Worm (Caenorhabditis elegans): ENCODE measurements around the gene msp-53.

msp-53 gene

DNA sequence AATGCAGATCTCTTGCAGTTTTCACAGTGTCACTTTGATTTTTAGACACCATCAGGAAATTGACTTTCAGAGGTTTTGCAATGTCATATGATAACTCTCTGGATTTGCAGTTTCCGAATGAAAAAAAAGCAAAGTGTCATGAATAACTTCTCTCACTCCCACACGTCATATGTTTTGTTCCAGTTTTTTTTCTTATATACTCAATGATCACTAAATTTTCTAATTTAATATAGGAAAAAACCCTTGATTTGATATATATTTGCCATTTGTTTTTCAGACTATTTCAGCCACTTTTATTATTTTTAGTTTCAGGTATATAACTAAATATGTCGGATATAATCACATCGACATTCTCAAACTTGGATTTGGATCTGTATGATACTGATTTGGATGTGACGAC is 27.4 kb downstream of the msp-53 start, which contains the start of gene C09B9.1:
Gene C09B9.1 (plus strand): TSS at position 301 of the 400 bp plus-strand sequence.
- TF ChIP-seq sem-4 (tag; optimal IDR thresholded peaks at IDR 0.05): no peak
- no peak for TF ChIP-seq ztf-4 (tag; optimal IDR thresholded peaks at IDR 0.05)
- no peak for TF ChIP-seq snpc-4 (tag; optimal IDR thresholded peaks at IDR 0.05)
- TF ChIP-seq nhr-129 (tag; optimal IDR thresholded peaks at IDR 0.05): no peak
- TF ChIP-seq peb-1 (tag; optimal IDR thresholded peaks at IDR 0.05): no peak
- TF ChIP-seq elt-3 (tag; optimal IDR thresholded peaks at IDR 0.05): no peak
- TF ChIP-seq nhr-77 (tag; optimal IDR thresholded peaks at IDR 0.05): no peak
- TF ChIP-seq egl-27 (tag; optimal IDR thresholded peaks at IDR 0.05): no peak
- TF ChIP-seq ceh-16 (tag; optimal IDR thresholded peaks at IDR 0.05): no peak
- no peak for TF ChIP-seq ZK546.5 (tag; optimal IDR thresholded peaks at IDR 0.05)

DNA sequence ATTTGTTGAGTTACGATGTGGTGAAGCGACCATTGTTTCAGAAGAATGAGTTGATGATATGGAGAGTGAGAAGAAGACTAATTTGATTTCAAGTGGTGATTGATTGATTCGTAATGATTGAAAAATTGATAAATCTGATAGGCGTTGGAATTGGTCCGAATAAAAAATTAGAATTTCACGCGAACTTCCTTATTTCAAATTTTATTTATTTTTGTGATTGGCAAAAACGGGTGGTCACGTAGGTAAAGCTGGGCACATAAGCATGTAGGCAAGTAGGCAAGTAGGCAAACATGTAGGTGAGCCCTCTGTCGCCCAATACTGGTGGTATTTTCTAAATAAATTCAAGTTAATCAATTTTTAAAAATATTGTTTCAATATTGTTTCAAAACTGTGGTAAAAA is 31.6 kb downstream of the msp-53 start, which contains the start of gene C09B9.4:
Gene C09B9.4 (minus strand): TSS at position 101 of the 400 bp plus-strand sequence.
- no peak for TF ChIP-seq snpc-4 (tag; optimal IDR thresholded peaks at IDR 0.05)
- no peak for TF ChIP-seq lsy-2 (tag; optimal IDR thresholded peaks at IDR 0.05)
- no peak for TF ChIP-seq F13H6.1 (tag; optimal IDR thresholded peaks at IDR 0.05)
- TF ChIP-seq unc-55 (GFP tag; optimal IDR thresholded peaks at IDR 0.05): no peak
- no peak for TF ChIP-seq gmeb-1 (tag; optimal IDR thresholded peaks at IDR 0.05)
- no peak for TF ChIP-seq sma-9 (GFP tag; optimal IDR thresholded peaks at IDR 0.05)
- no peak for TF ChIP-seq sma-9 (tag; optimal IDR thresholded peaks at IDR 0.05)
- no peak for TF ChIP-seq nhr-23 (tag; optimal IDR thresholded peaks at IDR 0.05)
- TF ChIP-seq egl-27 (tag; optimal IDR thresholded peaks at IDR 0.05): no peak
- TF ChIP-seq peb-1 (tag; optimal IDR thresholded peaks at IDR 0.05): no peak
- TF ChIP-seq elt-3 (tag; optimal IDR thresholded peaks at IDR 0.05): no peak
- no peak for TF ChIP-seq nhr-237 (tag; optimal IDR thresholded peaks at IDR 0.05)
- TF ChIP-seq zag-1 (tag; optimal IDR thresholded peaks at IDR 0.05): no peak
- TF ChIP-seq ZK546.5 (tag; optimal IDR thresholded peaks at IDR 0.05): no peak
- TF ChIP-seq unc-62 (GFP tag; optimal IDR thresholded peaks at IDR 0.05): no peak

DNA sequence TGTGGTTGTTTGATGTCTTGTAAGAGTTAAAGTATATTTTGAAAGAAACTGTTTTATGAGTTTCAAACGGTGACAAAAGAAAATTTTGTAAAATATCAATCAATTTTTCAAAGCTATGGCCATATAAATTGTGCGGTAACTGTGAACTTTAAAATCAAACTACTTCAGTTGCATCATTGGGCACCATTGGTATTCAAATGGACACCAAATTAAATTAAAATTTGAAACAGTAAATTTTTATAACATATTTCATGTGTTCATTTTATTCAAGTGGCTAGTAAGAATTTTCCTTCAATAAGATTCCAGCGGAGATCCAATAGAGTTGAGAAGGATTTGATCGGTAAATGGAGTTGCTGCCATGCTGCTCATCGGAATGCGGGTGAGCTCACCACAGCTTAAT is 33.5 kb downstream of the msp-53 start:
- TF ChIP-seq lin-11 (tag; optimal IDR thresholded peaks at IDR 0.05) (no peak), sem-4 (tag; optimal IDR thresholded peaks at IDR 0.05) (no peak), ama-1 (optimal IDR thresholded peaks at IDR 0.05) (no peak), blmp-1 (tag; optimal IDR thresholded peaks at IDR 0.05; ENCODE audit: insufficient read depth) (no peak), nhr-21 (tag; optimal IDR thresholded peaks at IDR 0.05) (no peak), zag-1 (tag; optimal IDR thresholded peaks at IDR 0.05) (no peak), nhr-129 (tag; optimal IDR thresholded peaks at IDR 0.05) (no peak), ztf-11 (tag; optimal IDR thresholded peaks at IDR 0.05) (no peak), nhr-6 (tag; optimal IDR thresholded peaks at IDR 0.05) (no peak), nhr-237 (tag; optimal IDR thresholded peaks at IDR 0.05) (no peak)

DNA sequence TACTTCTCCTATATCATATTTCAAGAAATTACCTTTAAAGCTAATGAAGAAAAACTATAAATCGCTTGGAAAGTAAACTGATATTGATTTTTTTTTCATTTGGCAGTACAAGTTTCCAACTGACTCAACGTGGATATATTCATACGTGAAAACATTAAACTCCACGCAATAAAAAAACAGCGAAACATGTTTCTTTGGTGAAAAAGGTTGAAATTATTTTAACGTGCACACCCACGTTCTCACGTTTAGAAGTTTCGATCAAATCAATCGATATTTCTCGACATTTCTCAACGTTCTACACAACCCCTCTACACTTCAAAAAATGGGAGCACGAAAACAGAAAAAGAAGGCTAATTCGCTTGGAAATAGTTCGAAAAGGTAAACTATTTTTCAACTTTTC is 35.9 kb downstream of the msp-53 start, which contains the start of the genes best-6 and C09B9.2:
Gene best-6 (minus strand): TSS at position 101 of the 400 bp plus-strand sequence.
Gene C09B9.2 (plus strand): TSS at position 314 of the 400 bp plus-strand sequence.
- no peak for TF ChIP-seq unc-62 (GFP tag; optimal IDR thresholded peaks at IDR 0.05)
- no peak for TF ChIP-seq nhr-12 (tag; optimal IDR thresholded peaks at IDR 0.05)
- no peak for TF ChIP-seq egl-27 (tag; optimal IDR thresholded peaks at IDR 0.05)
- no peak for TF ChIP-seq sma-9 (GFP tag; optimal IDR thresholded peaks at IDR 0.05)
- TF ChIP-seq sma-9 (tag; optimal IDR thresholded peaks at IDR 0.05): no peak
- no peak for TF ChIP-seq ztf-1 (GFP tag; conservative IDR thresholded peaks at IDR 0.05)
- TF ChIP-seq unc-55 (GFP tag; optimal IDR thresholded peaks at IDR 0.05): no peak
- no peak for TF ChIP-seq ama-1 (optimal IDR thresholded peaks at IDR 0.05)
- TF ChIP-seq ceh-82 (tag; optimal IDR thresholded peaks at IDR 0.05): no peak
- no peak for TF ChIP-seq alr-1 (tag; optimal IDR thresholded peaks at IDR 0.05)
- no peak for TF ChIP-seq ztf-11 (tag; optimal IDR thresholded peaks at IDR 0.05)
- no peak for TF ChIP-seq F13H6.1 (tag; optimal IDR thresholded peaks at IDR 0.05)
- TF ChIP-seq ceh-16 (tag; optimal IDR thresholded peaks at IDR 0.05): no peak
- TF ChIP-seq lin-11 (tag; optimal IDR thresholded peaks at IDR 0.05): no peak
- TF ChIP-seq lsy-2 (tag; optimal IDR thresholded peaks at IDR 0.05): no peak
- TF ChIP-seq gmeb-1 (tag; optimal IDR thresholded peaks at IDR 0.05): no peak

DNA sequence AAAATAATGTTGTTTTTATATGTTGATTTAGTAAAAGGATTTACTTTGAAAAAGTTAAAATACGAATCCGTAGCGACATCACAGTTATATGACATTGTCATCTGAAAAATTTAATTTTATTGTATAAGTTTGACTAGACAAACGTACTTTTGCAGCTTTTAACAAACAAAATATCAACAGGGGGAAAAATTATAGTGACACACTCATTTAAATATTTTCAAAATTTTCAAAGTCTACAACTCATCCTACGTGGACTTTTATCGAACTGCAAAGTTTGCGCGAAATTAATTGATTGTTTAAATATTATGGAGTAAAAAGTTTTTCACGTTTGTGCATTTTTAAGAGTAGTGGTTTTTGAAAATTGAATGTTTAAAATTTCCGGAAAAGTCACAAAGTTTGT is 39.2 kb downstream of the msp-53 start, which contains the start of gene C09B9.85:
Gene C09B9.85 (minus strand): TSS at position 101 of the 400 bp plus-strand sequence.
- TF ChIP-seq egl-27 (tag; optimal IDR thresholded peaks at IDR 0.05): no peak
- no peak for TF ChIP-seq ceh-16 (tag; optimal IDR thresholded peaks at IDR 0.05)
- no peak for TF ChIP-seq unc-62 (GFP tag; optimal IDR thresholded peaks at IDR 0.05)
- TF ChIP-seq ZK546.5 (tag; optimal IDR thresholded peaks at IDR 0.05): no peak

DNA sequence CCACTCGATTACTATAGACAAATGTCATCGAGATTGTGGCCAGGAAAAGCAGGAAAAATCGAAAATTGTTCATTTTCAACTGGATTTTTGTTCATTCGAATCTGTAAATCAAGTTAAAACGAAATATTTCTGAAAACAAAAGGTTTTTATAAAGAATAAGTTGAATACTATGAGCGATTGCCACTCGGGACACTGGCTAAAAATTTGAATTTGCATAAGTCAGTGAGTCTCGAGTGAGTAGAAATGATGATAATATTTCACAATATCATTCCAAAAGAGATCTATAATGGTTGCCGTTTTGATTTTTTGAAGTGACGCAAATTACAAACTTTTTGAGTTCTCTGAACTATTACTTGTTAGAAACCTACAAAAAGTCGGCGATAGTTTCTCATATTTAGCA is 44.3 kb downstream of the msp-53 start, which contains the start of gene T28H11.8:
Gene T28H11.8 (minus strand): TSS at position 101 of the 400 bp plus-strand sequence.
- TF ChIP-seq R02D3.7 (tag; optimal IDR thresholded peaks at IDR 0.05) (no peak), ZK546.5 (tag; optimal IDR thresholded peaks at IDR 0.05) (no peak), lin-39 (tag; optimal IDR thresholded peaks at IDR 0.05) (no peak), F13H6.1 (tag; optimal IDR thresholded peaks at IDR 0.05) (no peak), lin-11 (tag; optimal IDR thresholded peaks at IDR 0.05) (no peak), nhr-237 (tag; optimal IDR thresholded peaks at IDR 0.05) (no peak), gmeb-1 (tag; optimal IDR thresholded peaks at IDR 0.05) (no peak), crh-2 (tag; optimal IDR thresholded peaks at IDR 0.05) (no peak), fos-1 (tag; optimal IDR thresholded peaks at IDR 0.05) (no peak), sma-9 (GFP tag; optimal IDR thresholded peaks at IDR 0.05) (no peak), sma-9 (tag; optimal IDR thresholded peaks at IDR 0.05) (no peak), mab-5 (tag; optimal IDR thresholded peaks at IDR 0.05) (no peak), elt-1 (tag; optimal IDR thresholded peaks at IDR 0.05) (no peak), skn-1 (tag; optimal IDR thresholded peaks at IDR 0.05) (no peak), blmp-1 (tag; optimal IDR thresholded peaks at IDR 0.05; ENCODE audit: insufficient read depth) (no peak), zag-1 (tag; optimal IDR thresholded peaks at IDR 0.05) (no peak), unc-55 (GFP tag; optimal IDR thresholded peaks at IDR 0.05) (no peak)

All from whole organism, L2 larva.